Fruit fly (Drosophila melanogaster) whole organism, prepupa: ENCODE measurements around the gene Rim.

Source experiments
- CG11902 ChIP-seq: fragments of 200-800 bp; sonication (Bioruptor generic); optimal IDR thresholded peaks from 3 replicates; lab custom pipeline; 2016; ENCODE audit warnings: missing biosample characterization, missing genetic modification characterization
- CG6163 ChIP-seq: fragments of 200-800 bp; sonication (Bioruptor generic); IDR thresholded peaks from 3 replicates; pipeline ENCODE4 v1.3.6; 2022; ENCODE audit warnings: missing biosample characterization, missing genetic modification characterization
- CG7368 ChIP-seq: fragments of 200-800 bp; sonication (Bioruptor generic); optimal IDR thresholded peaks from 3 replicates; lab custom pipeline; 2016; ENCODE audit warnings: missing biosample characterization, missing genetic modification characterization
- CG8119 ChIP-seq: fragments of 200-800 bp; sonication (Bioruptor generic); IDR thresholded peaks from 3 replicates; pipeline ENCODE4 v1.3.6; 2022; ENCODE audit warnings: missing biosample characterization, missing genetic modification characterization
- CG9139 ChIP-seq: fragments of 200-800 bp; sonication (Bioruptor generic); optimal IDR thresholded peaks from 3 replicates; lab custom pipeline; 2017; ENCODE audit warnings: missing biosample characterization, mild to moderate bottlenecking, missing genetic modification characterization
- Gug ChIP-seq: fragments of 200-800 bp; sonication (Bioruptor generic); IDR thresholded peaks from 2 replicates; pipeline ENCODE4 v1.3.6; 2022; ENCODE audit warnings: missing biosample characterization, missing genetic modification characterization
- Hr39 ChIP-seq: fragments of 200-800 bp; sonication (Bioruptor generic); optimal IDR thresholded peaks from 2 replicates; lab custom pipeline; 2016; ENCODE audit warnings: missing biosample characterization, missing genetic modification characterization
- OdsH ChIP-seq: fragments of 200-800 bp; sonication (Bioruptor generic); optimal IDR thresholded peaks from 3 replicates; lab custom pipeline; 2016; ENCODE audit warnings: missing biosample characterization, missing genetic modification characterization
- Sox102F ChIP-seq: fragments of 200-800 bp; sonication (Bioruptor generic); optimal IDR thresholded peaks from 2 replicates; lab custom pipeline; 2016; ENCODE audit warnings: missing biosample characterization, mild to moderate bottlenecking, missing genetic modification characterization
- dac ChIP-seq: fragments of 200-800 bp; sonication (Bioruptor generic); optimal IDR thresholded peaks from 2 replicates; lab custom pipeline; 2017; ENCODE audit warnings: missing biosample characterization, mild to moderate bottlenecking, missing genetic modification characterization
- dsx ChIP-seq: fragments of 200-800 bp; optimal IDR thresholded peaks from 3 replicates; lab custom pipeline; 2019; ENCODE audit warnings: missing biosample characterization, mild to moderate bottlenecking, missing genetic modification characterization, moderate library complexity; ENCODE audit not compliant: poor library complexity, severe bottlenecking
- esn ChIP-seq: fragments of 200-800 bp; sonication (Bioruptor generic); optimal IDR thresholded peaks from 2 replicates; lab custom pipeline; 2016; ENCODE audit warnings: missing biosample characterization, mild to moderate bottlenecking, missing genetic modification characterization, moderate library complexity
- fd59A ChIP-seq: fragments of 200-800 bp; sonication (Bioruptor generic); optimal IDR thresholded peaks from 2 replicates; lab custom pipeline; 2017; ENCODE audit warnings: missing biosample characterization, mild to moderate bottlenecking, missing genetic modification characterization, missing genetic modification reagents

- TF ChIP-seq OdsH (GFP tag; lab: Kevin White, UChicago) = no peak
- no peak for TF ChIP-seq Gug (GFP tag; lab: Robert Waterston, UW)
- no peak for TF ChIP-seq esn (GFP tag; lab: Kevin White, UChicago)
- TF ChIP-seq CG11902 (GFP tag; lab: Kevin White, UChicago) = no peak
- TF ChIP-seq CG9139 (GFP tag; lab: Kevin White, UChicago) = no peak
- TF ChIP-seq Sox102F = no peak
- TF ChIP-seq CG8119 (GFP tag; lab: Robert Waterston, UW) = no peak
- TF ChIP-seq dsx (GFP tag; lab: Kevin White, UChicago) = no peak
- TF ChIP-seq CG7368 (GFP tag; lab: Kevin White, UChicago) = no peak
- no peak for TF ChIP-seq Hr39 (GFP tag; lab: Kevin White, UChicago)
- TF ChIP-seq dac = no peak
- TF ChIP-seq fd59A = no peak
- no peak for TF ChIP-seq CG6163 (GFP tag; lab: Robert Waterston, UW)
Measured at dm6 chr3R:17917871-17918499, 1.6 kb upstream of the Rim start.
